Worm (Caenorhabditis elegans) whole organism, L2 larva: ENCODE data around the gene F53A9.1.
"Not testable (repeated sequence)": the region's sequence is repeated elsewhere in the genome, so short reads cannot be mapped to it uniquely, and the experiment has no call there.

Experiments used
- C34F6.9 ChIP-seq: fragments of 150-350 bp; optimal IDR thresholded peaks from 2 replicates; lab custom pipeline; 2014; ENCODE audit warnings: missing biosample characterization, missing genetic modification characterization
- F13H6.1 ChIP-seq: sonication (generic microtip); optimal IDR thresholded peaks from 2 replicates; lab custom pipeline; 2016; ENCODE audit warnings: missing genetic modification characterization, missing compliant biosample characterization
- R02D3.7 ChIP-seq: fragments of 150-350 bp; optimal IDR thresholded peaks from 2 replicates; lab custom pipeline; 2014; ENCODE audit warnings: missing biosample characterization, missing genetic modification characterization
- Y55F3AM.14 ChIP-seq: fragments of 200-800 bp; sonication (Bioruptor generic); optimal IDR thresholded peaks from 2 replicates; lab custom pipeline; 2018; ENCODE audit warnings: mild to moderate bottlenecking, missing genetic modification characterization, missing compliant biosample characterization
- ZK546.5 ChIP-seq: sonication (generic microtip); optimal IDR thresholded peaks from 2 replicates; lab custom pipeline; 2017; ENCODE audit warnings: missing biosample characterization, missing genetic modification characterization
- alr-1 ChIP-seq: fragments of 150-350 bp; optimal IDR thresholded peaks from 2 replicates; lab custom pipeline; 2014; ENCODE audit warnings: missing biosample characterization, missing genetic modification characterization
- ama-1 ChIP-seq: fragments of 150-350 bp; optimal IDR thresholded peaks from 2 replicates; lab custom pipeline; 2018; ENCODE audit warnings: inconsistent platforms
- blmp-1 ChIP-seq: sonication (generic microtip); optimal IDR thresholded peaks from 2 replicates; lab custom pipeline; 2017; ENCODE audit warnings: missing genetic modification characterization, mild to moderate bottlenecking, missing compliant biosample characterization, antibody characterized with exemption, moderate library complexity; ENCODE audit not compliant: insufficient read depth
- ceh-16 ChIP-seq: fragments of 150-350 bp; optimal IDR thresholded peaks from 2 replicates; lab custom pipeline; 2014; ENCODE audit warnings: missing biosample characterization, missing genetic modification characterization
- ceh-82 ChIP-seq: fragments of 150-350 bp; optimal IDR thresholded peaks from 2 replicates; lab custom pipeline; 2014; ENCODE audit warnings: missing biosample characterization, missing genetic modification characterization
- crh-2 ChIP-seq: sonication (generic microtip); optimal IDR thresholded peaks from 2 replicates; lab custom pipeline; 2017; ENCODE audit warnings: missing biosample characterization, missing genetic modification characterization
- dmd-4 ChIP-seq: sonication (generic microtip); optimal IDR thresholded peaks from 2 replicates; lab custom pipeline; 2017; ENCODE audit warnings: missing biosample characterization, missing genetic modification characterization
- egl-27 ChIP-seq: sonication (generic microtip); optimal IDR thresholded peaks from 3 replicates; lab custom pipeline; 2017; ENCODE audit warnings: missing biosample characterization, missing genetic modification reagents, missing genetic modification characterization
- elt-1 ChIP-seq: fragments of 150-350 bp; optimal IDR thresholded peaks from 2 replicates; lab custom pipeline; 2014; ENCODE audit warnings: missing biosample characterization, missing genetic modification characterization
- elt-3 ChIP-seq: sonication (generic microtip); optimal IDR thresholded peaks from 2 replicates; lab custom pipeline; 2017; ENCODE audit warnings: missing biosample characterization, missing genetic modification characterization
- fos-1 ChIP-seq: fragments of 150-350 bp; optimal IDR thresholded peaks from 2 replicates; lab custom pipeline; 2014; ENCODE audit warnings: missing biosample characterization, missing genetic modification characterization
- gmeb-1 ChIP-seq: fragments of 150-350 bp; optimal IDR thresholded peaks from 2 replicates; lab custom pipeline; 2014; ENCODE audit warnings: missing biosample characterization, missing genetic modification characterization
- lin-11 ChIP-seq: fragments of 150-350 bp; sonication (generic microtip); optimal IDR thresholded peaks from 2 replicates; lab custom pipeline; 2014; ENCODE audit warnings: missing biosample characterization, missing genetic modification characterization, inconsistent platforms, mixed read lengths
- lin-13 ChIP-seq: fragments of 150-350 bp; optimal IDR thresholded peaks from 2 replicates; lab custom pipeline; 2014; ENCODE audit warnings: missing biosample characterization, missing genetic modification reagents, missing genetic modification characterization
- lin-39 ChIP-seq: fragments of 150-350 bp; optimal IDR thresholded peaks from 2 replicates; lab custom pipeline; 2014; ENCODE audit warnings: missing biosample characterization, missing genetic modification reagents, missing genetic modification characterization
- lsy-2 ChIP-seq, 2 experiments: fragments of 150-350 bp in 1 of 2; sonication (generic microtip) in 1 of 2; optimal IDR thresholded peaks; 2 replicates each; lab custom pipeline; 2014 to 2017; ENCODE audit warnings: missing biosample characterization in 2 of 2, missing genetic modification characterization in 2 of 2
- mbf-1 ChIP-seq: sonication (generic microtip); optimal IDR thresholded peaks from 2 replicates; lab custom pipeline; 2017; ENCODE audit warnings: missing biosample characterization, missing genetic modification characterization
- mdl-1 ChIP-seq, 2 experiments: fragments of 150-350 bp in 1 of 2; sonication (generic microtip) in 1 of 2; optimal IDR thresholded peaks; 2 replicates each; lab custom pipeline; 2017; ENCODE audit warnings: missing biosample characterization in 2 of 2, missing genetic modification characterization in 2 of 2
- nhr-10 ChIP-seq: sonication (generic microtip); optimal IDR thresholded peaks from 2 replicates; lab custom pipeline; 2017; ENCODE audit warnings: missing biosample characterization, missing genetic modification characterization
- nhr-11 ChIP-seq: fragments of 150-350 bp; optimal IDR thresholded peaks from 2 replicates; lab custom pipeline; 2014; ENCODE audit warnings: missing biosample characterization, missing genetic modification characterization
- nhr-12 ChIP-seq: fragments of 150-350 bp; optimal IDR thresholded peaks from 2 replicates; lab custom pipeline; 2014; ENCODE audit warnings: missing biosample characterization, missing genetic modification characterization
- nhr-129 ChIP-seq: fragments of 150-350 bp; optimal IDR thresholded peaks from 2 replicates; lab custom pipeline; 2014; ENCODE audit warnings: missing biosample characterization, missing genetic modification characterization
- nhr-21 ChIP-seq: fragments of 150-350 bp; optimal IDR thresholded peaks from 2 replicates; lab custom pipeline; 2014; ENCODE audit warnings: missing biosample characterization, missing genetic modification characterization
- nhr-23 ChIP-seq: fragments of 150-350 bp; optimal IDR thresholded peaks from 2 replicates; lab custom pipeline; 2014; ENCODE audit warnings: missing biosample characterization, missing genetic modification reagents, missing genetic modification characterization
- nhr-237 ChIP-seq: fragments of 150-350 bp; optimal IDR thresholded peaks from 2 replicates; lab custom pipeline; 2014; ENCODE audit warnings: missing biosample characterization, missing genetic modification characterization
- nhr-6 ChIP-seq: fragments of 150-350 bp; optimal IDR thresholded peaks from 2 replicates; lab custom pipeline; 2014; ENCODE audit warnings: missing biosample characterization, missing genetic modification characterization
- nhr-77 ChIP-seq: fragments of 150-350 bp; optimal IDR thresholded peaks from 2 replicates; lab custom pipeline; 2014; ENCODE audit warnings: missing biosample characterization, missing genetic modification characterization
- peb-1 ChIP-seq: fragments of 150-350 bp; optimal IDR thresholded peaks from 2 replicates; lab custom pipeline; 2014; ENCODE audit warnings: missing biosample characterization, missing genetic modification characterization
- sem-4 ChIP-seq: fragments of 150-350 bp; optimal IDR thresholded peaks from 2 replicates; lab custom pipeline; 2014; ENCODE audit warnings: missing biosample characterization, missing genetic modification reagents, missing genetic modification characterization
- skn-1 ChIP-seq: sonication (generic microtip); optimal IDR thresholded peaks from 2 replicates; lab custom pipeline; 2017; ENCODE audit warnings: missing biosample characterization, missing genetic modification characterization
- sma-3 ChIP-seq: sonication (generic microtip); optimal IDR thresholded peaks from 2 replicates; lab custom pipeline; 2016; ENCODE audit warnings: missing genetic modification reagents, missing genetic modification characterization, missing compliant biosample characterization
- sma-9 ChIP-seq, 2 experiments: fragments of 150-350 bp in 1 of 2; sonication (generic microtip) in 1 of 2; optimal IDR thresholded peaks; 2 replicates each; lab custom pipeline; 2014 to 2016; ENCODE audit warnings: missing genetic modification characterization in 2 of 2, mild to moderate bottlenecking in 1 of 2, missing biosample characterization in 1 of 2, missing compliant biosample characterization in 1 of 2, missing genetic modification reagents in 1 of 2, moderate library complexity in 1 of 2
- snpc-4 ChIP-seq: fragments of 150-350 bp; optimal IDR thresholded peaks from 2 replicates; lab custom pipeline; 2014; ENCODE audit warnings: missing biosample characterization, missing genetic modification characterization
- unc-39 ChIP-seq: fragments of 150-350 bp; optimal IDR thresholded peaks from 2 replicates; lab custom pipeline; 2014; ENCODE audit warnings: missing biosample characterization, missing genetic modification characterization
- unc-55 ChIP-seq: fragments of 150-350 bp; sonication (generic microtip); optimal IDR thresholded peaks from 3 replicates; lab custom pipeline; 2014; ENCODE audit warnings: missing biosample characterization, missing genetic modification reagents, missing genetic modification characterization
- unc-62 ChIP-seq: fragments of 150-350 bp; optimal IDR thresholded peaks from 2 replicates; lab custom pipeline; 2014; ENCODE audit warnings: missing biosample characterization, missing genetic modification reagents, missing genetic modification characterization
- zag-1 ChIP-seq: fragments of 150-350 bp; optimal IDR thresholded peaks from 2 replicates; lab custom pipeline; 2014; ENCODE audit warnings: missing biosample characterization, missing genetic modification characterization
- ztf-1 ChIP-seq: fragments of 200-800 bp; sonication (Bioruptor generic); conservative IDR thresholded peaks from 2 replicates; pipeline ENCODE4 v1.3.6; 2022; ENCODE audit warnings: missing genetic modification characterization, missing compliant biosample characterization
- ztf-11 ChIP-seq: sonication (generic microtip); optimal IDR thresholded peaks from 2 replicates; lab custom pipeline; 2017; ENCODE audit warnings: missing biosample characterization, missing genetic modification characterization
- ztf-4 ChIP-seq: fragments of 150-350 bp; optimal IDR thresholded peaks from 2 replicates; lab custom pipeline; 2014; ENCODE audit warnings: missing biosample characterization, missing genetic modification characterization

F53A9.1 gene

DNA sequence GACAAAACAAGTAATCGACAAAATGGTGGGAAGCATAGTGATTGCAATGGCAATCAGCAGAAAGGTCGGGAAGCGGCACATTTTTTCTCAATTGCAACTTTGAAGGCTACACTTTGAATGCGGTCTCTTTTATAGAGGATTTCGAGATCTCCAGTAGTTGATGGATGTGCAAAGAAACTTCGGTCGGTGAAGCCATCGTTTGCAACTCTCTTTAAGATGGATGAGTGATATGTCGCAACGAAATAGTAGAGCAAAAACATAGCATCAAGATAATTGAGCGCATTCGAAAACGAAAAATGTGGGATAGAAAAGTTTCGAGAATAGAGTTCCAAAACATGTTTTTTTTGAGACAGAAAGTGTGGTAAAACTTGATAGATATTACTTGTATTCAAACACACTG, 15.9 kb downstream of the F53A9.1 start, which contains the start of gene EGAP4.1:
Gene EGAP4.1, minus strand, starts transcription at position 101 of the 400 bp plus-strand sequence.
- no peak for TF ChIP-seq sma-9 (GFP tag; optimal IDR thresholded peaks at IDR 0.05; lab: Kevin White, UChicago)
- no peak for TF ChIP-seq sma-9 (tag; optimal IDR thresholded peaks at IDR 0.05; lab: Kevin White, UChicago)
- no peak for TF ChIP-seq skn-1 (tag; lab: Kevin White, UChicago)
- TF ChIP-seq crh-2 (tag; lab: Kevin White, UChicago) = no peak
- TF ChIP-seq unc-62 (GFP tag; lab: Kevin White, UChicago) = no peak
- no peak for TF ChIP-seq snpc-4 (tag; lab: Kevin White, UChicago)
- TF ChIP-seq fos-1 (tag; lab: Kevin White, UChicago) = no peak
- no peak for TF ChIP-seq nhr-10 (tag; lab: Kevin White, UChicago)
- TF ChIP-seq nhr-6 (tag; lab: Kevin White, UChicago) = no peak
- no peak for TF ChIP-seq sma-3 (GFP tag; lab: Kevin White, UChicago)
- TF ChIP-seq nhr-237 (tag; lab: Kevin White, UChicago) = no peak
- no peak for TF ChIP-seq nhr-21
- no peak for TF ChIP-seq lin-11 (tag; lab: Kevin White, UChicago)
- TF ChIP-seq ceh-16 (tag; lab: Kevin White, UChicago) = no peak
- no peak for TF ChIP-seq sem-4
- TF ChIP-seq mdl-1 (tag; optimal IDR thresholded peaks at IDR 0.05; lab: Kevin White, UChicago) = no peak
- no peak for TF ChIP-seq gmeb-1 (tag; lab: Kevin White, UChicago)
- TF ChIP-seq ztf-11 (tag; lab: Kevin White, UChicago) = no peak
- no peak for TF ChIP-seq mbf-1 (tag; lab: Kevin White, UChicago)
- no peak for TF ChIP-seq ama-1 (lab: Kevin White, UChicago)
- TF ChIP-seq lsy-2 (tag; optimal IDR thresholded peaks at IDR 0.05; lab: Kevin White, UChicago) = no peak
- TF ChIP-seq, all 48 proteins: peak for 0

DNA sequence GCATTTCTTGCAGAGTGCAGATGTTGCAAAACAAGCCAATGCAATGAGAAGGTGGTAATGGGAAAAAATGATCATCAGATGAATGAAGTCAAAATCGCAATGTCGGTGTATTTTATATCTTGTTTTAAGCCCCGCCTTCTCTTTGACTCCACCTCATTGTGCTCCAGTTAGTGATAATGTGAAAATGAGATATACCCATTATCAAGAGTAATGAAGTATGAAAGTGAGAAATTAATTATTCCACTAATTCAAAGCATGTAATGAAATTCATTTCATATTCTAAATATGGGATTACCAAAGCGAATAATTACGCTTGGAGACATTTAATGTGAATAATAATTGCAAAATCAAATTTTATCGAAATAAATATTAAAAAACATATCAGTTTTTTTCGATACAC, 20.4 kb downstream of the F53A9.1 start, which contains the start of gene M02D8.6:
Gene M02D8.6, minus strand, starts transcription at position 101 of the 400 bp plus-strand sequence.
- not testable (repeated sequence) for TF ChIP-seq ZK546.5 (tag; lab: Kevin White, UChicago); blmp-1 (tag; lab: Kevin White, UChicago); R02D3.7

DNA sequence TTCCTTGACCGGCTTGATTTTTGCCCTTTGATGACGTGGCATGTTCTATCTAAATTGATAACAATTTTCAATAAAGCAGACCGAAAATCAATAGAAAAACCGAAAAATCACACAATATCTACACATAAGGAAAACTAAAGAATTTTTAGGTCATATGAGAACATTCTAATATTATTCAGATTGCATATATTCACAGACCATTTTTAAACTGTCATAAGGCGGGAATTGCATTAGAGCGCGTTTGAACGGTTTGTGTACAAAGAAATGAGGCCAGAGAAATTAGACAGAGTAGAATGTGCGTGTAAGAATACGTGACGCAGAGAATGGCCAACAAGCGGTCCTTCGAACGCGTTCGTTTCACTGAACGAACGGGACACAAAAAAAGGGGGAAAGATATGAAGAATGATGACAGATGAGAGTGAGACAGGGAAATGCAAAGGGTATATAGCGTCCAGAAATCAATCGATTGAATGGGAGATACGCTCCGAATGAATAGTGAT, 25.6 kb downstream of the F53A9.1 start, which contains the start of gene M02D8.3:
Gene M02D8.3, minus strand, starts transcription at position 51 of the 500 bp plus-strand sequence.
- TF ChIP-seq sma-9 (GFP tag; optimal IDR thresholded peaks at IDR 0.05; lab: Kevin White, UChicago) (peak; percentile 5), sma-9 (tag; optimal IDR thresholded peaks at IDR 0.05; lab: Kevin White, UChicago) (no peak), blmp-1 (tag; lab: Kevin White, UChicago) (no peak), peb-1 (tag; lab: Kevin White, UChicago) (no peak), ztf-11 (tag; lab: Kevin White, UChicago) (no peak), fos-1 (tag; lab: Kevin White, UChicago) (peak; percentile 55), Y55F3AM.14 (GFP tag; lab: Kevin White, UChicago) (no peak), nhr-10 (tag; lab: Kevin White, UChicago) (no peak), dmd-4 (no peak), ZK546.5 (tag; lab: Kevin White, UChicago) (no peak), sma-3 (GFP tag; lab: Kevin White, UChicago) (no peak), nhr-6 (tag; lab: Kevin White, UChicago) (no peak), ama-1 (lab: Kevin White, UChicago) (no peak), mbf-1 (tag; lab: Kevin White, UChicago) (no peak), crh-2 (tag; lab: Kevin White, UChicago) (peak; percentile 58), alr-1 (tag; lab: Kevin White, UChicago) (no peak), ceh-16 (tag; lab: Kevin White, UChicago) (no peak), unc-39 (tag; lab: Kevin White, UChicago) (no peak), F13H6.1 (no peak), nhr-11 (no peak), nhr-12 (tag; lab: Kevin White, UChicago) (no peak), R02D3.7 (no peak), nhr-129 (tag; lab: Kevin White, UChicago) (peak; percentile 47), unc-55 (GFP tag; lab: Kevin White, UChicago) (no peak), lin-39 (tag; lab: Kevin White, UChicago) (no peak), unc-62 (GFP tag; lab: Kevin White, UChicago) (no peak), gmeb-1 (tag; lab: Kevin White, UChicago) (no peak), mdl-1 (tag; optimal IDR thresholded peaks at IDR 0.05; lab: Kevin White, UChicago) (no peak), lin-11 (tag; lab: Kevin White, UChicago) (no peak), ceh-82 (tag; lab: Kevin White, UChicago) (no peak), ztf-1 (GFP tag; lab: Robert Waterston, UW) (no peak), lin-13 (no peak), snpc-4 (tag; lab: Kevin White, UChicago) (no peak), nhr-77 (tag; lab: Kevin White, UChicago) (no peak), nhr-21 (peak; percentile 36), C34F6.9 (tag; lab: Kevin White, UChicago) (peak; percentile 55), nhr-23 (tag; lab: Kevin White, UChicago) (no peak), skn-1 (tag; lab: Kevin White, UChicago) (no peak), nhr-237 (tag; lab: Kevin White, UChicago) (no peak), egl-27 (tag; lab: Kevin White, UChicago) (no peak), lsy-2 (tag; optimal IDR thresholded peaks at IDR 0.05; lab: Kevin White, UChicago) (peak in 1 of 2 experiments; percentile 61), ztf-4 (tag; lab: Kevin White, UChicago) (no peak), sem-4 (peak; percentile 17), elt-3 (tag; lab: Kevin White, UChicago) (no peak), elt-1 (tag; lab: Kevin White, UChicago) (no peak), zag-1 (tag; lab: Kevin White, UChicago) (no peak)
